Fruit fly (Drosophila melanogaster) whole organism, embryonic: ENCODE results near the gene Atx2.
A peak's percentile ranks its signal among the peaks of the same experiment; 100 is the strongest.

Experiments
- B-H2 ChIP-seq: fragments of 200-800 bp; sonication (Bioruptor generic); optimal IDR thresholded peaks from 2 replicates; lab custom pipeline; 2018; ENCODE audit warnings: missing biosample characterization, mild to moderate bottlenecking, missing genetic modification characterization
- CG10543 ChIP-seq: fragments of 200-800 bp; sonication (Bioruptor generic); optimal IDR thresholded peaks from 3 replicates; lab custom pipeline; 2017; ENCODE audit warnings: missing biosample characterization, mild to moderate bottlenecking, missing genetic modification characterization, moderate library complexity
- CG10979 ChIP-seq: fragments of 200-800 bp; sonication (Bioruptor generic); optimal IDR thresholded peaks from 2 replicates; lab custom pipeline; 2018; ENCODE audit warnings: missing biosample characterization, mild to moderate bottlenecking, missing genetic modification characterization, moderate library complexity
- CG11723 ChIP-seq: fragments of 200-800 bp; sonication (Bioruptor generic); optimal IDR thresholded peaks from 2 replicates; lab custom pipeline; 2017; ENCODE audit warnings: missing biosample characterization, mild to moderate bottlenecking, missing genetic modification characterization
- CG12659 ChIP-seq: fragments of 200-800 bp; sonication (Bioruptor generic); optimal IDR thresholded peaks from 3 replicates; lab custom pipeline; 2017; ENCODE audit warnings: mild to moderate bottlenecking, missing biosample characterization, missing genetic modification reagents, missing genetic modification characterization
- CG13296 ChIP-seq: fragments of 200-800 bp; sonication (Bioruptor generic); optimal IDR thresholded peaks from 3 replicates; lab custom pipeline; 2018; ENCODE audit warnings: missing biosample characterization, mild to moderate bottlenecking, missing genetic modification characterization
- CG14667 ChIP-seq: fragments of 200-800 bp; sonication (Bioruptor generic); IDR thresholded peaks from 2 replicates; pipeline ENCODE4 v1.3.6; 2022; ENCODE audit warnings: missing biosample characterization, missing genetic modification characterization
- CG1603 ChIP-seq: fragments of 200-800 bp; sonication (Bioruptor generic); optimal IDR thresholded peaks from 2 replicates; lab custom pipeline; 2019; ENCODE audit warnings: missing biosample characterization, mild to moderate bottlenecking, missing genetic modification characterization, moderate library complexity
- CG17359 ChIP-seq: fragments of 200-800 bp; sonication (Bioruptor generic); optimal IDR thresholded peaks from 3 replicates; lab custom pipeline; 2018; ENCODE audit warnings: missing biosample characterization, mild to moderate bottlenecking, missing genetic modification characterization, moderate library complexity
- CG18011 ChIP-seq: fragments of 200-800 bp; sonication (Bioruptor generic); optimal IDR thresholded peaks from 2 replicates; lab custom pipeline; 2017; ENCODE audit warnings: missing biosample characterization, missing genetic modification characterization, mild to moderate bottlenecking, moderate library complexity, missing genotype
- CG2889 ChIP-seq: fragments of 200-800 bp; sonication (Bioruptor generic); IDR thresholded peaks from 3 replicates; pipeline ENCODE4 v1.3.6; 2022; ENCODE audit warnings: missing biosample characterization, missing genetic modification characterization
- CG32532 ChIP-seq: fragments of 200-800 bp; sonication (Bioruptor generic); IDR thresholded peaks from 2 replicates; pipeline ENCODE4 v1.3.6; 2022; ENCODE audit warnings: missing biosample characterization, missing genetic modification characterization
- CG6689 ChIP-seq: fragments of 200-800 bp; sonication (Bioruptor generic); IDR thresholded peaks from 2 replicates; pipeline ENCODE4 v1.3.6; 2022; ENCODE audit warnings: missing biosample characterization, missing genetic modification characterization
- CG7372 ChIP-seq: fragments of 200-800 bp; sonication (Bioruptor generic); IDR thresholded peaks from 2 replicates; pipeline ENCODE4 v1.3.6; 2022; ENCODE audit warnings: missing biosample characterization, missing genetic modification characterization
- CG7928 ChIP-seq: fragments of 200-800 bp; sonication (Bioruptor generic); optimal IDR thresholded peaks from 2 replicates; lab custom pipeline; 2017; ENCODE audit warnings: missing biosample characterization, mild to moderate bottlenecking, missing genetic modification characterization
- CG8478 ChIP-seq: fragments of >200 bp; optimal IDR thresholded peaks from 2 replicates; lab custom pipeline; 2018
- CG9437 ChIP-seq: fragments of 200-800 bp; sonication (Bioruptor generic); optimal IDR thresholded peaks from 2 replicates; lab custom pipeline; 2018; ENCODE audit warnings: missing biosample characterization, mild to moderate bottlenecking, missing genetic modification characterization
- CG9817 ChIP-seq: fragments of 200-800 bp; sonication (Bioruptor generic); optimal IDR thresholded peaks from 2 replicates; lab custom pipeline; 2018; ENCODE audit warnings: missing biosample characterization, mild to moderate bottlenecking, missing genetic modification characterization, moderate library complexity
- CrebB ChIP-seq: fragments of 200-800 bp; sonication (Bioruptor generic); optimal IDR thresholded peaks from 3 replicates; lab custom pipeline; 2018; ENCODE audit warnings: missing biosample characterization, mild to moderate bottlenecking, missing genetic modification characterization
- Dfd ChIP-seq, 2 experiments: fragments of >200 bp; optimal IDR thresholded peaks; 2 replicates each; lab custom pipeline; 2017; ENCODE audit warnings: missing biosample characterization in 2 of 2, missing genetic modification characterization in 2 of 2
- Dip2 ChIP-seq: fragments of 200-800 bp; sonication (Bioruptor generic); IDR thresholded peaks from 2 replicates; pipeline ENCODE4 v1.3.6; 2022; ENCODE audit warnings: missing biosample characterization, missing genetic modification characterization
- Doc3 ChIP-seq: fragments of 200-800 bp; sonication (Bioruptor generic); IDR thresholded peaks from 3 replicates; pipeline ENCODE4 v1.3.6; 2022; ENCODE audit warnings: missing biosample characterization, missing genetic modification characterization; ENCODE audit not compliant: partially characterized antibody
- Fer1 ChIP-seq: fragments of 200-800 bp; sonication (Bioruptor generic); optimal IDR thresholded peaks from 2 replicates; lab custom pipeline; 2017; ENCODE audit warnings: missing biosample characterization, mild to moderate bottlenecking, missing genetic modification characterization
- HLH54F ChIP-seq: fragments of 200-800 bp; sonication (Bioruptor generic); optimal IDR thresholded peaks from 3 replicates; lab custom pipeline; 2016; ENCODE audit warnings: missing biosample characterization, missing genetic modification characterization
- Hr39 ChIP-seq: fragments of >200 bp; optimal IDR thresholded peaks from 2 replicates; lab custom pipeline; 2017
- Myb ChIP-seq: fragments of 200-800 bp; sonication (Bioruptor generic); optimal IDR thresholded peaks from 2 replicates; lab custom pipeline; 2016; ENCODE audit warnings: missing biosample characterization, missing genetic modification characterization
- NK7.1 ChIP-seq: fragments of 200-800 bp; sonication (Bioruptor generic); optimal IDR thresholded peaks from 3 replicates; lab custom pipeline; 2016; ENCODE audit warnings: missing biosample characterization, missing genetic modification characterization
- Neu2 ChIP-seq: fragments of 200-800 bp; sonication (Bioruptor generic); optimal IDR thresholded peaks from 3 replicates; lab custom pipeline; 2016; ENCODE audit warnings: missing biosample characterization, missing genetic modification characterization, borderline replicate concordance
- NfI ChIP-seq: fragments of 200-800 bp; sonication (Bioruptor generic); optimal IDR thresholded peaks from 3 replicates; lab custom pipeline; 2018; ENCODE audit warnings: missing biosample characterization, mild to moderate bottlenecking, missing genetic modification characterization, moderate library complexity
- Opbp ChIP-seq: fragments of 200-800 bp; sonication (Bioruptor generic); IDR thresholded peaks from 3 replicates; pipeline ENCODE4 v1.3.6; 2022; ENCODE audit warnings: missing biosample characterization, missing genetic modification characterization; ENCODE audit not compliant: partially characterized antibody
- Pdp1 ChIP-seq, 2 experiments: fragments of 200-800 bp; sonication (Bioruptor generic); optimal IDR thresholded peaks; 3 replicates each; lab custom pipeline; 2016; ENCODE audit warnings: missing biosample characterization in 2 of 2, missing genetic modification characterization in 2 of 2, mild to moderate bottlenecking in 1 of 2, moderate library complexity in 1 of 2
- Rx ChIP-seq: fragments of 200-800 bp; sonication (Bioruptor generic); IDR thresholded peaks from 2 replicates; pipeline ENCODE4 v1.3.6; 2022; ENCODE audit warnings: missing biosample characterization, missing genetic modification characterization
- Tbp ChIP-seq: fragments of >200 bp; optimal IDR thresholded peaks from 2 replicates; lab custom pipeline; 2018; ENCODE audit warnings: missing biosample characterization, missing genetic modification characterization
- YL-1 ChIP-seq: fragments of 200-800 bp; sonication (Bioruptor generic); optimal IDR thresholded peaks from 3 replicates; lab custom pipeline; 2017; ENCODE audit warnings: missing biosample characterization, mild to moderate bottlenecking, missing genetic modification characterization
- al ChIP-seq: fragments of 200-800 bp; sonication (Bioruptor generic); IDR thresholded peaks from 2 replicates; pipeline ENCODE4 v1.3.6; 2022; ENCODE audit warnings: missing biosample characterization, missing genetic modification characterization
- ara ChIP-seq: fragments of 200-800 bp; sonication (Bioruptor generic); IDR thresholded peaks from 2 replicates; pipeline ENCODE4 v1.3.6; 2022; ENCODE audit warnings: missing biosample characterization, missing genetic modification characterization
- da ChIP-seq: fragments of 200-800 bp; sonication (Bioruptor generic); optimal IDR thresholded peaks from 2 replicates; lab custom pipeline; 2016; ENCODE audit warnings: missing biosample characterization, missing genetic modification characterization
- danr ChIP-seq: fragments of 200-800 bp; sonication (Bioruptor generic); IDR thresholded peaks from 2 replicates; pipeline ENCODE4 v1.3.6; 2022; ENCODE audit warnings: missing biosample characterization, missing genetic modification characterization
- dpn ChIP-seq, 2 experiments: fragments of 200-800 bp; sonication (Bioruptor generic); optimal IDR thresholded peaks; 3 replicates each; lab custom pipeline; 2016; ENCODE audit warnings: missing biosample characterization in 2 of 2, missing genetic modification characterization in 2 of 2
- fd102C ChIP-seq: fragments of 200-800 bp; sonication (Bioruptor generic); optimal IDR thresholded peaks from 2 replicates; lab custom pipeline; 2018; ENCODE audit warnings: missing biosample characterization, mild to moderate bottlenecking, missing genetic modification characterization, moderate library complexity
- fd96Cb ChIP-seq: fragments of 200-800 bp; sonication (Bioruptor generic); optimal IDR thresholded peaks from 2 replicates; lab custom pipeline; 2018; ENCODE audit warnings: missing biosample characterization, mild to moderate bottlenecking, missing genetic modification characterization, moderate library complexity
- fru ChIP-seq: fragments of >200 bp; optimal IDR thresholded peaks from 2 replicates; lab custom pipeline; 2017
- gro ChIP-seq: fragments of 200-800 bp; sonication (Bioruptor generic); optimal IDR thresholded peaks from 2 replicates; lab custom pipeline; 2016; ENCODE audit warnings: missing biosample characterization, missing genetic modification characterization
- scrt ChIP-seq: fragments of 200-800 bp; sonication (Bioruptor generic); optimal IDR thresholded peaks from 2 replicates; lab custom pipeline; 2018; ENCODE audit warnings: missing biosample characterization, mild to moderate bottlenecking, missing genetic modification characterization, moderate library complexity
- shn ChIP-seq: fragments of 200-800 bp; sonication (Bioruptor generic); optimal IDR thresholded peaks from 3 replicates; lab custom pipeline; 2016; ENCODE audit warnings: missing biosample characterization, missing genetic modification characterization
- slbo ChIP-seq: fragments of 200-800 bp; sonication (Bioruptor generic); IDR thresholded peaks from 2 replicates; pipeline ENCODE4 v1.3.6; 2022; ENCODE audit warnings: missing biosample characterization, missing genetic modification characterization
- ssp ChIP-seq: fragments of 200-800 bp; sonication (Bioruptor generic); IDR thresholded peaks from 2 replicates; pipeline ENCODE4 v1.3.6; 2022; ENCODE audit warnings: missing biosample characterization, missing genetic modification characterization
- tio ChIP-seq: fragments of 200-800 bp; sonication (Bioruptor generic); optimal IDR thresholded peaks from 2 replicates; lab custom pipeline; 2017; ENCODE audit warnings: missing biosample characterization, missing genetic modification characterization, inconsistent platforms
- wek ChIP-seq: fragments of 200-800 bp; sonication (Bioruptor generic); optimal IDR thresholded peaks from 3 replicates; lab custom pipeline; 2018; ENCODE audit warnings: missing biosample characterization, mild to moderate bottlenecking, missing genetic modification characterization, moderate library complexity
- zf30C ChIP-seq: fragments of 200-800 bp; sonication (Bioruptor generic); optimal IDR thresholded peaks from 3 replicates; lab custom pipeline; 2018; ENCODE audit warnings: missing biosample characterization, mild to moderate bottlenecking, missing genetic modification characterization

Gene Atx2

dm6 chr3R:15418824-15419530 is 10.8 kb downstream of the Atx2 start (continued):
- TF ChIP-seq Tbp (GFP tag; lab: Kevin White, UChicago): no peak
- 0 out of 2 replicates have a peak, but pooled peaks have one; percentile 32 for TF ChIP-seq Rx
- peak; percentile 90 for TF ChIP-seq CG10979 (tag; lab: Kevin White, UChicago)
- TF ChIP-seq scrt (GFP tag; lab: Kevin White, UChicago): peak; percentile 41
- TF ChIP-seq CG8478: no peak
- no peak for TF ChIP-seq CrebB (tag; lab: Kevin White, UChicago)
- peak; percentile 29 for TF ChIP-seq HLH54F
- no peak for TF ChIP-seq fru (lab: Kevin White, UChicago)
- TF ChIP-seq dpn (GFP tag; optimal IDR thresholded peaks at IDR 0.05; lab: Kevin White, UChicago): peak in 1 of 2 experiments; percentile 65
- 0 out of 2 replicates have a peak, but pooled peaks have one; percentile 13 for TF ChIP-seq CG32532
- TF ChIP-seq YL-1 (GFP tag; lab: Kevin White, UChicago): peak; percentile 14
- peak; percentile 75 for TF ChIP-seq fd96Cb (tag; lab: Kevin White, UChicago)
- peak; percentile 94 for TF ChIP-seq zf30C (GFP tag; lab: Kevin White, UChicago)
- TF ChIP-seq CG12659 (GFP tag; lab: Kevin White, UChicago): peak; percentile 74
- TF ChIP-seq ssp (GFP tag; lab: Robert Waterston, UW): peak; percentile 17; the same call in 1 of the 2 replicates
- no peak for TF ChIP-seq NK7.1 (GFP tag; lab: Kevin White, UChicago)
- peak; percentile 42 for TF ChIP-seq CG10543 (GFP tag; lab: Kevin White, UChicago)
- no peak for TF ChIP-seq Opbp (GFP tag; lab: Robert Waterston, UW)
- TF ChIP-seq Fer1 (GFP tag; lab: Kevin White, UChicago): peak; percentile 55
- peak; percentile 53 for TF ChIP-seq CG9817
- TF ChIP-seq Myb: no peak
- TF ChIP-seq CG2889: no peak
- peak; percentile 61; the same call in 1 of the 2 replicates for TF ChIP-seq CG6689
- peak; percentile 22 for TF ChIP-seq CG1603 (tag; lab: Kevin White, UChicago)
- no peak for TF ChIP-seq al (GFP tag; lab: Robert Waterston, UW)
- no peak for TF ChIP-seq CG7928
- peak; percentile 46 for TF ChIP-seq CG13296
- no peak for TF ChIP-seq Hr39 (lab: Kevin White, UChicago)
- TF ChIP-seq CG17359 (tag; lab: Kevin White, UChicago): peak; percentile 45
- no peak for TF ChIP-seq Dip2 (GFP tag; lab: Robert Waterston, UW)
- no peak for TF ChIP-seq gro
- peak; percentile 39; the same call in 1 of the 2 replicates for TF ChIP-seq slbo (GFP tag; lab: Robert Waterston, UW)
- TF ChIP-seq da (GFP tag; lab: Kevin White, UChicago): no peak
- peak in 1 of 2 experiments; percentile 42 for TF ChIP-seq Pdp1 (GFP tag; optimal IDR thresholded peaks at IDR 0.05; lab: Kevin White, UChicago)
- TF ChIP-seq CG11723: peak; percentile 46
- no peak for TF ChIP-seq wek (GFP tag; lab: Kevin White, UChicago)
- TF ChIP-seq CG14667: no peak
- TF ChIP-seq Neu2 (GFP tag; lab: Kevin White, UChicago): no peak
- TF ChIP-seq ara: no peak; the same call in 1 of the 2 replicates
- TF ChIP-seq shn (GFP tag; lab: Kevin White, UChicago): no peak
- TF ChIP-seq CG18011 (GFP tag; lab: Kevin White, UChicago): peak; percentile 32
- peak; percentile 81 for TF ChIP-seq tio (GFP tag; lab: Kevin White, UChicago)
- peak; percentile 43 for TF ChIP-seq CG9437 (GFP tag; lab: Kevin White, UChicago)
- TF ChIP-seq Doc3 (GFP tag; lab: Robert Waterston, UW): no peak
- TF ChIP-seq danr (GFP tag; lab: Robert Waterston, UW): no peak
- TF ChIP-seq fd102C (GFP tag; lab: Kevin White, UChicago): peak; percentile 48
- no peak for TF ChIP-seq CG7372
- peak; percentile 53 for TF ChIP-seq NfI
- no peak for TF ChIP-seq B-H2 (GFP tag; lab: Kevin White, UChicago)
- no peak for TF ChIP-seq Dfd (GFP tag; optimal IDR thresholded peaks at IDR 0.05; lab: Kevin White, UChicago)
